Worm (Caenorhabditis elegans): ENCODE data around the gene C38C3.4.

C38C3.4 gene

DNA sequence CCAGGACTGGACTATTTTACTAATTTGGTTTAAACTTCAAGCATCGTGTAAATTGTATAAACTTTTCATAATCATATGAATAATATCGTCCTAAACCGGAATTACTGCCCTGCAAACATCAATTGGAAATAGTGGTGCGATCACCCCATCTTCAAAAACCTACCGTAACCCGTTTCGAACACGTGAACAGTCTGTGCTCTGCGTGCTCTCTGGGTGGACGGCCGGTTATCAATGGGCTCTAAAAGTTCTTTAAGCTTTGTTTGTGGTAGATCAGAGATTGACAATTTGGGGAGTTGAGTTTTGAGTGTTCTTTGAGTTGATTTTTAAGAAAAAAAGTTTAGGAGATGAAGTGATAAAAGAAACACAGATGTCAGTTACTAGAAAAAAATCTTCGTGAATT is 25.2 kb upstream of the C38C3.4 start (continued):
- TF ChIP-seq F10B5.3 (tag; optimal IDR thresholded peaks at IDR 0.05) (no peak), nhr-42 (GFP tag; IDR thresholded peaks at IDR 0.05) (no peak)

DNA sequence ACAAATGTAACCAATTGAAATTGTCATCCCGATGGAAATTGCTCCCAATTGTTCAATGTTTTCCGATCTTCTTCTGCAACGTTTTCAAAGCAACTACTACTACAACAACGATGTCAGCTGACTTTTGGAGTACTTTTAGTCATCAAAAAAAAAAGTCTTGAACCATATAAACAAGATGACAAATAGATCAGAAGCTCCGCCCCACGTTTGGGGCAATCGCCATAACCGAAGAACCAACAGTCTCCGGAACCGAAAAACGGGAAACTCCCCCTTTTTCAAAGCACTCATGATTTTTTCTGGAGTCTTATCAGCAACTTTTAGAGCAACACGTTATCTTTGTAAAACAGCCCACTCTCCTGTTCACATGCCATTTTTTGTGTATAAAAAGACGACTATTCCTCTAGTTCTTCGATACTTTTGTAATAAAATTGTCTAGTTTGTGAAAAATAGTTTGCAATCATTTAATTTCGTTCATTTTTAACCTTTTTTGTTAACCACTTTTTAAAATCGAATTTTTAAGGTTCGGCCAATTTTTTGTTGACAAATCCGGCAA is 22.4 kb upstream of the C38C3.4 start:
- TF ChIP-seq unc-62 (GFP tag; optimal IDR thresholded peaks at IDR 0.05 in 1 of 2) (no peak), unc-62 (tag; optimal IDR thresholded peaks at IDR 0.05) (no peak), F37D6.2 (tag; optimal IDR thresholded peaks at IDR 0.05) (no peak), nhr-48 (tag; optimal IDR thresholded peaks at IDR 0.05) (peak; percentile 18), F10B5.3 (tag; optimal IDR thresholded peaks at IDR 0.05) (no peak), attf-4 (tag; optimal IDR thresholded peaks at IDR 0.05) (no peak), mxl-2 (GFP tag; conservative IDR thresholded peaks at IDR 0.05) (peak; percentile 78), daf-8 (GFP tag; IDR thresholded peaks at IDR 0.05) (no peak), Y105C5A.15 (GFP tag; IDR thresholded peaks at IDR 0.05) (no peak), pha-4 (GFP tag; IDR thresholded peaks at IDR 0.05) (no peak), pha-4 (tag; optimal IDR thresholded peaks at IDR 0.05) (no peak), aha-1 (tag) (peak; percentile 66), nhr-11 (tag; optimal IDR thresholded peaks at IDR 0.05) (no peak), mes-2 (tag; optimal IDR thresholded peaks at IDR 0.05; ENCODE audit: poor library complexity, severe bottlenecking) (no peak), php-3 (GFP tag; IDR thresholded peaks at IDR 0.05) (peak; percentile 18; the same call in 1 of the 2 replicates), lin-13 (GFP tag; optimal IDR thresholded peaks at IDR 0.05) (no peak), Y75B8A.6 (GFP tag; IDR thresholded peaks at IDR 0.05) (no peak), zag-1 (tag; optimal IDR thresholded peaks at IDR 0.05) (no peak), nhr-102 (tag; optimal IDR thresholded peaks at IDR 0.05) (no peak), mdt-29 (GFP tag; IDR thresholded peaks at IDR 0.05) (no peak), dmd-9 (GFP tag; IDR thresholded peaks at IDR 0.05) (no peak), vab-7 (GFP tag; IDR thresholded peaks at IDR 0.05) (no peak), madf-9 (GFP tag; conservative IDR thresholded peaks at IDR 0.05) (no peak), ztf-11 (tag; optimal IDR thresholded peaks at IDR 0.05) (no peak), daf-16 (GFP tag; optimal IDR thresholded peaks at IDR 0.05) (no peak), daf-16 (tag; optimal IDR thresholded peaks at IDR 0.05) (peak; percentile 81), tra-1 (GFP tag; IDR thresholded peaks at IDR 0.05) (no peak), nhr-28 (tag; optimal IDR thresholded peaks at IDR 0.05) (peak; percentile 67), fkh-10 (GFP tag; optimal IDR thresholded peaks at IDR 0.05) (no peak), nhr-42 (GFP tag; IDR thresholded peaks at IDR 0.05) (no peak), nhr-237 (tag; optimal IDR thresholded peaks at IDR 0.05) (no peak), F44E2.7 (GFP tag; IDR thresholded peaks at IDR 0.05) (no peak), D1046.2 (GFP tag; IDR thresholded peaks at IDR 0.05) (no peak), dve-1 (tag; optimal IDR thresholded peaks at IDR 0.05; ENCODE audit: insufficient read depth) (peak; percentile 44), ctbp-1 (GFP tag; IDR thresholded peaks at IDR 0.05) (no peak), snpc-1.2 (GFP tag; IDR thresholded peaks at IDR 0.05) (no peak), nhr-76 (tag; optimal IDR thresholded peaks at IDR 0.05) (no peak), nhr-10 (tag; optimal IDR thresholded peaks at IDR 0.05) (no peak), saeg-2 (GFP tag; IDR thresholded peaks at IDR 0.05) (no peak), mep-1 (tag; optimal IDR thresholded peaks at IDR 0.05) (no peak), ceh-32 (tag; optimal IDR thresholded peaks at IDR 0.05; ENCODE audit: poor library complexity) (no peak), aly-2 (tag; optimal IDR thresholded peaks at IDR 0.05) (no peak), mdl-1 (tag; optimal IDR thresholded peaks at IDR 0.05) (no peak), hlh-11 (tag; optimal IDR thresholded peaks at IDR 0.05) (peak; percentile 66), lin-38 (GFP tag; IDR thresholded peaks at IDR 0.05) (no peak), egl-27 (tag; optimal IDR thresholded peaks at IDR 0.05) (no peak), lim-7 (GFP tag; IDR thresholded peaks at IDR 0.05) (no peak), pqm-1 (tag; optimal IDR thresholded peaks at IDR 0.05) (peak; percentile 43), Y48G9A.11 (GFP tag; IDR thresholded peaks at IDR 0.05) (no peak), T20F7.1 (GFP tag; optimal IDR thresholded peaks at IDR 0.05) (no peak), madf-5 (GFP tag; IDR thresholded peaks at IDR 0.05) (no peak)
